Worm (Caenorhabditis elegans): Measurements from ENCODE around the gene cyp-34A7.
A peak's percentile ranks its signal among the peaks of the same experiment; 100 is the strongest.

cyp-34A7 gene

ce11 chrV:3995838-3996237 is 32.2 kb upstream of the cyp-34A7 start, which contains the start of gene srx-62:
Gene srx-62, minus strand, starts transcription at chrV:3995938.
- no peak for TF ChIP-seq nhr-84 (tag; optimal IDR thresholded peaks at IDR 0.05)
- TF ChIP-seq dpl-1 (GFP tag; optimal IDR thresholded peaks at IDR 0.05): no peak

ce11 chrV:3994048-3994447 is 30.4 kb upstream of the cyp-34A7 start, which contains the start of gene K09D9.9:
Gene K09D9.9, minus strand, starts transcription at chrV:3994148.
- no peak for TF ChIP-seq hpl-2 (GFP tag; optimal IDR thresholded peaks at IDR 0.05)
- TF ChIP-seq efl-1 (optimal IDR thresholded peaks at IDR 0.05): no peak
- TF ChIP-seq efl-1 (GFP tag; optimal IDR thresholded peaks at IDR 0.05 in 1 of 2): peak in 1 of 2 experiments; percentile 87

- TF ChIP-seq hlh-17 (GFP tag; optimal IDR thresholded peaks at IDR 0.05; ENCODE audit: borderline replicate concordance) (no peak), efl-1 (optimal IDR thresholded peaks at IDR 0.05) (no peak), efl-1 (GFP tag; optimal IDR thresholded peaks at IDR 0.05 in 1 of 2) (peak in 1 of 2 experiments; percentile 56), grh-1 (GFP tag; IDR thresholded peaks at IDR 0.05) (peak; percentile 58), nhr-20 (tag; optimal IDR thresholded peaks at IDR 0.05) (peak; percentile 56), lin-39 (tag; optimal IDR thresholded peaks at IDR 0.05) (no peak), tbx-2 (tag; optimal IDR thresholded peaks at IDR 0.05) (peak; percentile 21), zag-1 (tag; optimal IDR thresholded peaks at IDR 0.05) (no peak), lin-35 (GFP tag; optimal IDR thresholded peaks at IDR 0.05) (peak in 1 of 2 experiments; percentile 48), unc-30 (tag; optimal IDR thresholded peaks at IDR 0.05) (no peak), nhr-90 (tag; optimal IDR thresholded peaks at IDR 0.05; ENCODE audit: poor library complexity) (peak; percentile 2), nhr-71 (tag; optimal IDR thresholded peaks at IDR 0.05) (peak; percentile 47), elt-3 (tag; optimal IDR thresholded peaks at IDR 0.05) (peak in 1 of 6 experiments; percentile 37), swsn-7 (tag; optimal IDR thresholded peaks at IDR 0.05) (no peak), nhr-85 (tag) (peak; percentile 86)
Observed at ce11 chrV:3992334-3992733, 28.7 kb upstream of the cyp-34A7 start.

ce11 chrV:3989070-3989469 is 25.5 kb upstream of the cyp-34A7 start, which contains the start of gene nlp-27:
Gene nlp-27, plus strand, starts transcription at chrV:3989378.
- TF ChIP-seq efl-1 (optimal IDR thresholded peaks at IDR 0.05) (no peak), efl-1 (GFP tag; optimal IDR thresholded peaks at IDR 0.05 in 1 of 2) (peak in 1 of 2 experiments; percentile 49), nhr-90 (tag; optimal IDR thresholded peaks at IDR 0.05; ENCODE audit: poor library complexity) (peak; percentile 9), elt-3 (tag; optimal IDR thresholded peaks at IDR 0.05) (peak in 2 of 6 experiments; percentile 16 to 42), lin-13 (GFP tag; optimal IDR thresholded peaks at IDR 0.05) (no peak), egl-27 (tag; optimal IDR thresholded peaks at IDR 0.05) (no peak), isw-1 (GFP tag; IDR thresholded peaks at IDR 0.05) (no peak), blmp-1 (tag; optimal IDR thresholded peaks at IDR 0.05) (peak; percentile 36), lin-14 (GFP tag; optimal IDR thresholded peaks at IDR 0.05) (peak; percentile 18), ztf-4 (tag; optimal IDR thresholded peaks at IDR 0.05) (no peak), nhr-85 (tag) (peak; percentile 83), nhr-20 (tag; optimal IDR thresholded peaks at IDR 0.05) (peak; percentile 27), nhr-71 (tag; optimal IDR thresholded peaks at IDR 0.05) (peak; percentile 4)

ce11 chrV:3987616-3988015 is 24.0 kb upstream of the cyp-34A7 start, which contains the start of gene nlp-28:
Gene nlp-28, plus strand, starts transcription at chrV:3987900.
- TF ChIP-seq lin-14 (GFP tag; optimal IDR thresholded peaks at IDR 0.05) (peak; percentile 41), nhr-19 (GFP tag; conservative IDR thresholded peaks at IDR 0.05) (0 out of 2 replicates have a peak, but pooled peaks have one; percentile 4), lin-35 (GFP tag; optimal IDR thresholded peaks at IDR 0.05) (peak in 1 of 2 experiments; percentile 0), hlh-17 (GFP tag; optimal IDR thresholded peaks at IDR 0.05; ENCODE audit: borderline replicate concordance) (no peak), nhr-71 (tag; optimal IDR thresholded peaks at IDR 0.05) (peak; percentile 31), nhr-20 (tag; optimal IDR thresholded peaks at IDR 0.05) (peak; percentile 54), elt-3 (tag; optimal IDR thresholded peaks at IDR 0.05) (peak in 1 of 6 experiments; percentile 53), tlp-1 (tag; optimal IDR thresholded peaks at IDR 0.05) (no peak), efl-1 (optimal IDR thresholded peaks at IDR 0.05) (no peak), efl-1 (GFP tag; optimal IDR thresholded peaks at IDR 0.05 in 1 of 2) (peak in 1 of 2 experiments; percentile 55), alr-1 (tag; optimal IDR thresholded peaks at IDR 0.05; ENCODE audit: borderline replicate concordance) (no peak), C04F5.9 (tag; optimal IDR thresholded peaks at IDR 0.05) (no peak), nhr-237 (tag; optimal IDR thresholded peaks at IDR 0.05) (no peak), snu-23 (GFP tag; optimal IDR thresholded peaks at IDR 0.05) (peak; percentile 19), tbx-2 (tag; optimal IDR thresholded peaks at IDR 0.05) (peak; percentile 17), nhr-85 (tag) (peak; percentile 77)

Measured in whole organism, L1 larva.